Worm (Caenorhabditis elegans): ENCODE results near the gene C16C8.14.

C16C8.14 gene

ce11 chrII:3445285-3445806 lies 4.3 kb upstream of the C16C8.14 start, which contains the start of the genes C16C8.5 and C16C8.16:
Gene C16C8.5 (minus strand): TSS chrII:3445385.
Gene C16C8.16 (plus strand): TSS chrII:3445756.
- TF ChIP-seq tbx-2 (tag; optimal IDR thresholded peaks at IDR 0.05) (no peak), unc-62 (GFP tag; optimal IDR thresholded peaks at IDR 0.05) (no peak), egl-27 (tag; optimal IDR thresholded peaks at IDR 0.05) (no peak), nhr-12 (tag; optimal IDR thresholded peaks at IDR 0.05) (no peak), elt-1 (tag; optimal IDR thresholded peaks at IDR 0.05) (no peak), mml-1 (tag; optimal IDR thresholded peaks at IDR 0.05) (no peak), nhr-28 (tag; optimal IDR thresholded peaks at IDR 0.05) (no peak), pqm-1 (tag; optimal IDR thresholded peaks at IDR 0.05) (no peak), egl-5 (tag; optimal IDR thresholded peaks at IDR 0.05) (no peak), ama-1 (optimal IDR thresholded peaks at IDR 0.05) (no peak), pha-4 (tag; optimal IDR thresholded peaks at IDR 0.05) (no peak), ztf-11 (tag; optimal IDR thresholded peaks at IDR 0.05) (no peak), mdl-1 (tag; optimal IDR thresholded peaks at IDR 0.05) (no peak), aly-2 (tag; optimal IDR thresholded peaks at IDR 0.05) (no peak), nhr-23 (tag; optimal IDR thresholded peaks at IDR 0.05) (no peak)

- TF ChIP-seq fkh-2 (tag; optimal IDR thresholded peaks at IDR 0.05) (no peak), R02D3.7 (tag; optimal IDR thresholded peaks at IDR 0.05) (no peak), nhr-12 (tag; optimal IDR thresholded peaks at IDR 0.05) (no peak), tbx-2 (tag; optimal IDR thresholded peaks at IDR 0.05) (no peak), egl-5 (tag; optimal IDR thresholded peaks at IDR 0.05) (no peak), nhr-11 (tag; optimal IDR thresholded peaks at IDR 0.05) (no peak), daf-12 (tag; optimal IDR thresholded peaks at IDR 0.05) (no peak), elt-1 (tag; optimal IDR thresholded peaks at IDR 0.05) (no peak), mml-1 (tag; optimal IDR thresholded peaks at IDR 0.05) (no peak), lsy-12 (tag; optimal IDR thresholded peaks at IDR 0.05) (no peak), snpc-4 (tag; optimal IDR thresholded peaks at IDR 0.05) (no peak), lin-15B (tag; optimal IDR thresholded peaks at IDR 0.05) (no peak), fos-1 (tag; optimal IDR thresholded peaks at IDR 0.05) (no peak), nhr-77 (tag; optimal IDR thresholded peaks at IDR 0.05) (no peak), ZK546.5 (tag; optimal IDR thresholded peaks at IDR 0.05) (no peak), jun-1 (tag; optimal IDR thresholded peaks at IDR 0.05) (no peak), hmg-11 (tag; optimal IDR thresholded peaks at IDR 0.05) (no peak), elt-3 (tag; optimal IDR thresholded peaks at IDR 0.05) (no peak), unc-39 (tag; optimal IDR thresholded peaks at IDR 0.05) (no peak), nhr-28 (tag; optimal IDR thresholded peaks at IDR 0.05) (no peak)
Observed at ce11 chrII:3446647-3447046, 3.0 kb upstream of the C16C8.14 start, which contains the start of the genes C16C8.20 and gldi-6. Gene C16C8.20 (plus strand): TSS chrII:3446947. Gene gldi-6 (plus strand): TSS chrII:3446947.

ce11 chrII:3447906-3448305 lies 1.7 kb upstream of the C16C8.14 start, which contains the start of gene C16C8.21:
Gene C16C8.21 (plus strand): TSS chrII:3448206.
- no peak for TF ChIP-seq pqm-1 (tag; optimal IDR thresholded peaks at IDR 0.05)
- no peak for TF ChIP-seq ceh-16 (tag; optimal IDR thresholded peaks at IDR 0.05)
- TF ChIP-seq ztf-4 (tag; optimal IDR thresholded peaks at IDR 0.05): no peak
- TF ChIP-seq snpc-4 (tag; optimal IDR thresholded peaks at IDR 0.05): no peak
- no peak for TF ChIP-seq egl-5 (tag; optimal IDR thresholded peaks at IDR 0.05)
- no peak for TF ChIP-seq aly-2 (tag; optimal IDR thresholded peaks at IDR 0.05)
- TF ChIP-seq nhr-23 (tag; optimal IDR thresholded peaks at IDR 0.05): no peak
- no peak for TF ChIP-seq zag-1 (tag; optimal IDR thresholded peaks at IDR 0.05)
- no peak for TF ChIP-seq mml-1 (tag; optimal IDR thresholded peaks at IDR 0.05)
- TF ChIP-seq nhr-25 (tag; optimal IDR thresholded peaks at IDR 0.05): no peak
- no peak for TF ChIP-seq fkh-2 (tag; optimal IDR thresholded peaks at IDR 0.05)
- no peak for TF ChIP-seq egl-27 (tag; optimal IDR thresholded peaks at IDR 0.05)
- TF ChIP-seq hmg-11 (tag; optimal IDR thresholded peaks at IDR 0.05): no peak
- no peak for TF ChIP-seq nhr-43 (tag; optimal IDR thresholded peaks at IDR 0.05; ENCODE audit: poor library complexity, severe bottlenecking)
- TF ChIP-seq nhr-28 (tag; optimal IDR thresholded peaks at IDR 0.05): no peak

- TF ChIP-seq ceh-16 (tag; optimal IDR thresholded peaks at IDR 0.05) (no peak), lsy-12 (tag; optimal IDR thresholded peaks at IDR 0.05) (no peak), nhr-23 (tag; optimal IDR thresholded peaks at IDR 0.05) (no peak), egl-5 (tag; optimal IDR thresholded peaks at IDR 0.05) (no peak), nhr-28 (tag; optimal IDR thresholded peaks at IDR 0.05) (no peak), ama-1 (optimal IDR thresholded peaks at IDR 0.05) (no peak), elt-1 (tag; optimal IDR thresholded peaks at IDR 0.05) (no peak)
Observed at ce11 chrII:3448776-3449280, 786 bp upstream of the C16C8.14 start, which contains the start of gene C16C8.25. Gene C16C8.25 (plus strand): TSS chrII:3449230.

All from whole organism, L3 larva.